Worm (Caenorhabditis elegans): ENCODE results near the gene athp-2.

ce11 chrII:4322871-4323270 is 17.1 kb upstream of the athp-2 start, which contains the start of gene H20J04.6:
- TF ChIP-seq elt-1 (tag; optimal IDR thresholded peaks at IDR 0.05; ENCODE audit: borderline replicate concordance, insufficient read depth) (no peak), nhr-28 (tag; optimal IDR thresholded peaks at IDR 0.05) (no peak), pha-4 (tag; optimal IDR thresholded peaks at IDR 0.05) (no peak), nhr-237 (tag; optimal IDR thresholded peaks at IDR 0.05) (no peak), flh-1 (GFP tag; optimal IDR thresholded peaks at IDR 0.05) (no peak), lin-13 (tag; optimal IDR thresholded peaks at IDR 0.05) (no peak), cnd-1 (tag; optimal IDR thresholded peaks at IDR 0.05) (no peak), unc-62 (GFP tag; optimal IDR thresholded peaks at IDR 0.05) (no peak), zip-8 (tag; optimal IDR thresholded peaks at IDR 0.05) (no peak), ztf-11 (tag; optimal IDR thresholded peaks at IDR 0.05) (no peak), hlh-1 (tag; optimal IDR thresholded peaks at IDR 0.05) (no peak), blmp-1 (tag; optimal IDR thresholded peaks at IDR 0.05) (no peak), lsy-2 (tag; optimal IDR thresholded peaks at IDR 0.05) (peak; percentile 39), snpc-4 (tag; optimal IDR thresholded peaks at IDR 0.05) (no peak)
